Worm (Caenorhabditis elegans): ENCODE results near the gene vgln-1.
A peak's percentile ranks its signal among the peaks of the same experiment; 100 is the strongest.

vgln-1 gene

ce11 chrII:9940430-9940829 is 49.5 kb upstream of the vgln-1 start, which contains the start of gene ufd-3 (continued):
- TF ChIP-seq Y79H2A.3 (GFP tag; conservative IDR thresholded peaks at IDR 0.05) (0 out of 2 replicates have a peak, but pooled peaks have one; percentile 9), Y95B8A.8 (GFP tag; IDR thresholded peaks at IDR 0.05) (no peak), somi-1 (GFP tag; optimal IDR thresholded peaks at IDR 0.05) (peak; percentile 51), K12H6.12 (tag; optimal IDR thresholded peaks at IDR 0.05) (peak; percentile 72), hmg-1.2 (GFP tag; IDR thresholded peaks at IDR 0.05) (peak; percentile 42), D2030.7 (GFP tag; IDR thresholded peaks at IDR 0.05) (peak; percentile 65), unc-130 (GFP tag; optimal IDR thresholded peaks at IDR 0.05) (peak; percentile 90), F55B11.4 (tag; optimal IDR thresholded peaks at IDR 0.05; ENCODE audit: borderline replicate concordance, insufficient read depth) (no peak), ceh-79 (tag; optimal IDR thresholded peaks at IDR 0.05) (no peak), lin-35 (GFP tag; optimal IDR thresholded peaks at IDR 0.05) (peak; percentile 40 to 96 (median 44)), repo-1 (tag; optimal IDR thresholded peaks at IDR 0.05) (peak; percentile 1), B0019.2 (GFP tag; conservative IDR thresholded peaks at IDR 0.05) (no peak), ceh-27 (GFP tag; optimal IDR thresholded peaks at IDR 0.05) (peak; percentile 90), attf-3 (GFP tag; conservative IDR thresholded peaks at IDR 0.05) (peak; percentile 92), let-526 (GFP tag; IDR thresholded peaks at IDR 0.05) (no peak; the same call in 1 of the 2 replicates), ztf-28 (GFP tag; IDR thresholded peaks at IDR 0.05) (no peak), B0336.3 (GFP tag; IDR thresholded peaks at IDR 0.05) (peak; percentile 86), hmg-20 (GFP tag; IDR thresholded peaks at IDR 0.05) (no peak), hrde-1 (tag; optimal IDR thresholded peaks at IDR 0.05; ENCODE audit: borderline replicate concordance) (peak; percentile 15), dpff-1 (tag; optimal IDR thresholded peaks at IDR 0.05) (no peak), ztf-18 (tag; optimal IDR thresholded peaks at IDR 0.05) (peak; percentile 41), Y53F4B.3 (GFP tag; IDR thresholded peaks at IDR 0.05) (no peak), ets-4 (GFP tag; optimal IDR thresholded peaks at IDR 0.05) (no peak), egl-18 (GFP tag; IDR thresholded peaks at IDR 0.05) (no peak), tbx-9 (tag; optimal IDR thresholded peaks at IDR 0.05; ENCODE audit: borderline replicate concordance) (no peak), B0035.1 (tag; optimal IDR thresholded peaks at IDR 0.05) (peak; percentile 58), ztf-26 (tag; optimal IDR thresholded peaks at IDR 0.05) (peak; percentile 23), sea-2 (GFP tag; IDR thresholded peaks at IDR 0.05) (no peak), madf-3 (GFP tag; IDR thresholded peaks at IDR 0.05) (0 out of 2 replicates have a peak, but pooled peaks have one; percentile 59), lir-1 (GFP tag; conservative IDR thresholded peaks at IDR 0.05) (0 out of 2 replicates have a peak, but pooled peaks have one; percentile 30), lin-26 (GFP tag; IDR thresholded peaks at IDR 0.05) (no peak), mel-28 (tag; optimal IDR thresholded peaks at IDR 0.05; ENCODE audit: borderline replicate concordance) (no peak), tbp1 (GFP tag; optimal IDR thresholded peaks at IDR 0.05) (peak; percentile 42), snpc-1.1 (tag; optimal IDR thresholded peaks at IDR 0.05; ENCODE audit: insufficient read depth) (no peak), sdz-38 (tag; optimal IDR thresholded peaks at IDR 0.05) (no peak), nhr-27 (tag; optimal IDR thresholded peaks at IDR 0.05) (peak; percentile 27), ztf-3 (GFP tag; optimal IDR thresholded peaks at IDR 0.05) (no peak), let-607 (tag; optimal IDR thresholded peaks at IDR 0.05) (peak in 1 of 2 experiments; percentile 33), ztf-22 (GFP tag; optimal IDR thresholded peaks at IDR 0.05) (no peak), gei-17 (GFP tag; optimal IDR thresholded peaks at IDR 0.05) (no peak), nhr-120 (GFP tag; IDR thresholded peaks at IDR 0.05) (no peak), C17E4.6 (GFP tag; IDR thresholded peaks at IDR 0.05) (0 out of 2 replicates have a peak, but pooled peaks have one; percentile 36), B0261.1 (tag; optimal IDR thresholded peaks at IDR 0.05) (no peak), pha-4 (tag; optimal IDR thresholded peaks at IDR 0.05) (peak; percentile 78), madf-10 (tag; optimal IDR thresholded peaks at IDR 0.05) (peak; percentile 47), dpl-1 (GFP tag; optimal IDR thresholded peaks at IDR 0.05) (peak; percentile 91), madf-6 (GFP tag; IDR thresholded peaks at IDR 0.05) (peak; percentile 75), ekl-4 (GFP tag; IDR thresholded peaks at IDR 0.05) (peak; percentile 75)

All from whole organism, young adult.